Worm (Caenorhabditis elegans) whole organism, L2 larva: ENCODE data around the gene sre-13.

Source experiments
- C34F6.9 ChIP-seq: fragments of 150-350 bp; optimal IDR thresholded peaks from 2 replicates; lab custom pipeline; 2014; ENCODE audit warnings: missing biosample characterization, missing genetic modification characterization
- F13H6.1 ChIP-seq: sonication (generic microtip); optimal IDR thresholded peaks from 2 replicates; lab custom pipeline; 2016; ENCODE audit warnings: missing genetic modification characterization, missing compliant biosample characterization
- ZK546.5 ChIP-seq: sonication (generic microtip); optimal IDR thresholded peaks from 2 replicates; lab custom pipeline; 2017; ENCODE audit warnings: missing biosample characterization, missing genetic modification characterization
- alr-1 ChIP-seq: fragments of 150-350 bp; optimal IDR thresholded peaks from 2 replicates; lab custom pipeline; 2014; ENCODE audit warnings: missing biosample characterization, missing genetic modification characterization
- aly-2 ChIP-seq: fragments of 150-350 bp; optimal IDR thresholded peaks from 2 replicates; lab custom pipeline; 2014; ENCODE audit warnings: missing biosample characterization, missing genetic modification characterization
- ama-1 ChIP-seq: fragments of 150-350 bp; optimal IDR thresholded peaks from 2 replicates; lab custom pipeline; 2018; ENCODE audit warnings: inconsistent platforms
- blmp-1 ChIP-seq: sonication (generic microtip); optimal IDR thresholded peaks from 2 replicates; lab custom pipeline; 2017; ENCODE audit warnings: missing genetic modification characterization, mild to moderate bottlenecking, missing compliant biosample characterization, antibody characterized with exemption, moderate library complexity; ENCODE audit not compliant: insufficient read depth
- ceh-82 ChIP-seq: fragments of 150-350 bp; optimal IDR thresholded peaks from 2 replicates; lab custom pipeline; 2014; ENCODE audit warnings: missing biosample characterization, missing genetic modification characterization
- crh-2 ChIP-seq: sonication (generic microtip); optimal IDR thresholded peaks from 2 replicates; lab custom pipeline; 2017; ENCODE audit warnings: missing biosample characterization, missing genetic modification characterization
- dmd-4 ChIP-seq: sonication (generic microtip); optimal IDR thresholded peaks from 2 replicates; lab custom pipeline; 2017; ENCODE audit warnings: missing biosample characterization, missing genetic modification characterization
- egl-27 ChIP-seq: sonication (generic microtip); optimal IDR thresholded peaks from 3 replicates; lab custom pipeline; 2017; ENCODE audit warnings: missing biosample characterization, missing genetic modification reagents, missing genetic modification characterization
- elt-1 ChIP-seq: fragments of 150-350 bp; optimal IDR thresholded peaks from 2 replicates; lab custom pipeline; 2014; ENCODE audit warnings: missing biosample characterization, missing genetic modification characterization
- elt-3 ChIP-seq: sonication (generic microtip); optimal IDR thresholded peaks from 2 replicates; lab custom pipeline; 2017; ENCODE audit warnings: missing biosample characterization, missing genetic modification characterization
- fos-1 ChIP-seq: fragments of 150-350 bp; optimal IDR thresholded peaks from 2 replicates; lab custom pipeline; 2014; ENCODE audit warnings: missing biosample characterization, missing genetic modification characterization
- gmeb-1 ChIP-seq: fragments of 150-350 bp; optimal IDR thresholded peaks from 2 replicates; lab custom pipeline; 2014; ENCODE audit warnings: missing biosample characterization, missing genetic modification characterization
- lsy-2 ChIP-seq, 2 experiments: fragments of 150-350 bp in 1 of 2; sonication (generic microtip) in 1 of 2; optimal IDR thresholded peaks; 2 replicates each; lab custom pipeline; 2014 to 2017; ENCODE audit warnings: missing biosample characterization in 2 of 2, missing genetic modification characterization in 2 of 2
- mab-5 ChIP-seq: fragments of 150-350 bp; optimal IDR thresholded peaks from 2 replicates; lab custom pipeline; 2014; ENCODE audit warnings: missing biosample characterization, missing genetic modification characterization
- mbf-1 ChIP-seq: sonication (generic microtip); optimal IDR thresholded peaks from 2 replicates; lab custom pipeline; 2017; ENCODE audit warnings: missing biosample characterization, missing genetic modification characterization
- mdl-1 ChIP-seq, 2 experiments: fragments of 150-350 bp in 1 of 2; sonication (generic microtip) in 1 of 2; optimal IDR thresholded peaks; 2 replicates each; lab custom pipeline; 2017; ENCODE audit warnings: missing biosample characterization in 2 of 2, missing genetic modification characterization in 2 of 2
- nhr-10 ChIP-seq: sonication (generic microtip); optimal IDR thresholded peaks from 2 replicates; lab custom pipeline; 2017; ENCODE audit warnings: missing biosample characterization, missing genetic modification characterization
- nhr-11 ChIP-seq: fragments of 150-350 bp; optimal IDR thresholded peaks from 2 replicates; lab custom pipeline; 2014; ENCODE audit warnings: missing biosample characterization, missing genetic modification characterization
- nhr-12 ChIP-seq: fragments of 150-350 bp; optimal IDR thresholded peaks from 2 replicates; lab custom pipeline; 2014; ENCODE audit warnings: missing biosample characterization, missing genetic modification characterization
- nhr-21 ChIP-seq: fragments of 150-350 bp; optimal IDR thresholded peaks from 2 replicates; lab custom pipeline; 2014; ENCODE audit warnings: missing biosample characterization, missing genetic modification characterization
- nhr-25 ChIP-seq: fragments of 150-350 bp; sonication (generic microtip); optimal IDR thresholded peaks from 3 replicates; lab custom pipeline; 2014; ENCODE audit warnings: missing biosample characterization, missing genetic modification characterization
- nhr-6 ChIP-seq: fragments of 150-350 bp; optimal IDR thresholded peaks from 2 replicates; lab custom pipeline; 2014; ENCODE audit warnings: missing biosample characterization, missing genetic modification characterization
- nhr-77 ChIP-seq: fragments of 150-350 bp; optimal IDR thresholded peaks from 2 replicates; lab custom pipeline; 2014; ENCODE audit warnings: missing biosample characterization, missing genetic modification characterization
- skn-1 ChIP-seq: sonication (generic microtip); optimal IDR thresholded peaks from 2 replicates; lab custom pipeline; 2017; ENCODE audit warnings: missing biosample characterization, missing genetic modification characterization
- sma-3 ChIP-seq: sonication (generic microtip); optimal IDR thresholded peaks from 2 replicates; lab custom pipeline; 2016; ENCODE audit warnings: missing genetic modification reagents, missing genetic modification characterization, missing compliant biosample characterization
- sma-9 ChIP-seq, 2 experiments: fragments of 150-350 bp in 1 of 2; sonication (generic microtip) in 1 of 2; optimal IDR thresholded peaks; 2 replicates each; lab custom pipeline; 2014 to 2016; ENCODE audit warnings: missing genetic modification characterization in 2 of 2, mild to moderate bottlenecking in 1 of 2, missing biosample characterization in 1 of 2, missing compliant biosample characterization in 1 of 2, missing genetic modification reagents in 1 of 2, moderate library complexity in 1 of 2
- unc-55 ChIP-seq: fragments of 150-350 bp; sonication (generic microtip); optimal IDR thresholded peaks from 3 replicates; lab custom pipeline; 2014; ENCODE audit warnings: missing biosample characterization, missing genetic modification reagents, missing genetic modification characterization
- unc-62 ChIP-seq: fragments of 150-350 bp; optimal IDR thresholded peaks from 2 replicates; lab custom pipeline; 2014; ENCODE audit warnings: missing biosample characterization, missing genetic modification reagents, missing genetic modification characterization
- zag-1 ChIP-seq: fragments of 150-350 bp; optimal IDR thresholded peaks from 2 replicates; lab custom pipeline; 2014; ENCODE audit warnings: missing biosample characterization, missing genetic modification characterization
- ztf-1 ChIP-seq: fragments of 200-800 bp; sonication (Bioruptor generic); conservative IDR thresholded peaks from 2 replicates; pipeline ENCODE4 v1.3.6; 2022; ENCODE audit warnings: missing genetic modification characterization, missing compliant biosample characterization
- ztf-4 ChIP-seq: fragments of 150-350 bp; optimal IDR thresholded peaks from 2 replicates; lab custom pipeline; 2014; ENCODE audit warnings: missing biosample characterization, missing genetic modification characterization

The sre-13 gene

DNA sequence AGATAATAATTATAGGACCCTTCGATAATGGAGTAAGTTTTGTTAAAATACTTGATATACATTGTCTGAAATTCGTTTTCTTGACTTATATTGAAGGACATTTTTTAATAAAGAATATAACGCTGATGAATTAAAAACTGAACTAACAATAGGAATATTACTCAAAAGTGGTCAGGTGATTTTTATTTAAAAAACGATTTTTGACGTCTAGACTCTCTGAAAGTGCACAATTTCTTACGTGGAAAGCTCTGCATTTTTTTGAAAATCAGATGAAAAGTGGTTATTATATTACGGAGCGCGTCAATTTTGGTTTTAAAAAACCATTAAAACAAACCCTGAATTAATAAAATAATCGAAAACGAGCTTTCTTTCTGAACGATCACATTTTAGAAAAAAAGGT is at the start of gene sre-13:
Gene sre-13 (minus strand): TSS at position 101 of the 400 bp plus-strand sequence.
- TF ChIP-seq aly-2 (tag; lab: Kevin White, UChicago), result no peak
- no peak for TF ChIP-seq nhr-25 (tag; lab: Kevin White, UChicago)
- no peak for TF ChIP-seq C34F6.9 (tag; lab: Kevin White, UChicago)
- no peak for TF ChIP-seq elt-3 (tag; lab: Kevin White, UChicago)
- no peak for TF ChIP-seq ama-1
- TF ChIP-seq sma-9 (GFP tag; optimal IDR thresholded peaks at IDR 0.05; lab: Kevin White, UChicago), result no peak
- no peak for TF ChIP-seq sma-9 (tag; optimal IDR thresholded peaks at IDR 0.05; lab: Kevin White, UChicago)
- no peak for TF ChIP-seq blmp-1 (tag; lab: Kevin White, UChicago)
- TF ChIP-seq crh-2 (tag; lab: Kevin White, UChicago), result no peak
- no peak for TF ChIP-seq mbf-1 (tag; lab: Kevin White, UChicago)
- TF ChIP-seq unc-62 (GFP tag; lab: Kevin White, UChicago), result no peak
- TF ChIP-seq ztf-1 (GFP tag; lab: Robert Waterston, UW), result no peak
- TF ChIP-seq zag-1 (tag; lab: Kevin White, UChicago), result no peak
- TF ChIP-seq mdl-1 (tag; optimal IDR thresholded peaks at IDR 0.05; lab: Kevin White, UChicago), result no peak
- no peak for TF ChIP-seq sma-3 (GFP tag; lab: Kevin White, UChicago)
- no peak for TF ChIP-seq lsy-2 (tag; optimal IDR thresholded peaks at IDR 0.05; lab: Kevin White, UChicago)
- no peak for TF ChIP-seq nhr-6 (tag; lab: Kevin White, UChicago)
- no peak for TF ChIP-seq unc-55 (GFP tag; lab: Kevin White, UChicago)
- no peak for TF ChIP-seq nhr-11
- no peak for TF ChIP-seq nhr-21 (tag; lab: Kevin White, UChicago)
- TF ChIP-seq, all 48 proteins: peak for 0

DNA sequence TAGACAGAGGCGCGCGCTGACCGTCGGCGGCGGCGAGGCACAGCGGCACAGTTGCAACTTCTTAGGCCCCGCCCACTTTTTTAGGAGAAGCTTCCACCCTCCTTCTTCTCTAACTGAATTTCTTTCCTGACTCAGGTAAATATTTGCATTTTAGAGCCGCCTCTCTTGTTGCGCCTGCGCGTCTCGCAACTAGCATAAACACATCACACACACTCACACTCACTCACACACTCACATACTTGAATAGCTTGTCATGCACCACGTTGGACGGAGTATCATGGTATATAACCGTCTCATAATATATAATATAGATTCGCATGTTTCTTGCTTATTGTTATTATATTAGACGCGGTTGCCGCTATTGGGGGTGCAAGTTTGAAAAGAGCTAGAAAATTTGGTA is 47.7 kb upstream of the sre-13 start, which contains the start of gene unc-52:
Gene unc-52 (minus strand): TSS at position 80 of the 400 bp plus-strand sequence.
- TF ChIP-seq F13H6.1 (tag; lab: Kevin White, UChicago), result peak; percentile 34
- no peak for TF ChIP-seq nhr-10 (tag; lab: Kevin White, UChicago)

DNA sequence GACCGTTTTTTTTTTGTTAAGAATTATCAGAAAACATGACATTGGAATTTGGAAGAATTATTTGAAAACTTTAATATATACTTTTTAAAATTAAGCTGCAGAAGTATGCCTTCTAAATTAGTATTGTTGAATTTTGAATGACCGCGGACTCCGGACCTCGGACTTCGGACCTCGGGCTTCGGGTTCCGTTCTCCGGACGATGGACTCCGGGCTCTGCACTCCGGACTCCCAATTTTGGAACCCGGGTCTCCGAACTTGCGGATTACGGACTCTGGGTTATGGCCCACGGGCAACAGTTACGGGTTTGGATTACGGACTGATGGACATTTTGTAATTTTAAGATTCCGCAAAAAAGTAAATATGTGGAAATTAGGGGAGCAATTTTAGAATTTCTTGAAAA is 47.0 kb upstream of the sre-13 start:
- TF ChIP-seq alr-1 (tag; lab: Kevin White, UChicago) (no peak), ceh-82 (tag; lab: Kevin White, UChicago) (no peak), fos-1 (tag; lab: Kevin White, UChicago) (no peak), blmp-1 (tag; lab: Kevin White, UChicago) (no peak), crh-2 (tag; lab: Kevin White, UChicago) (no peak), F13H6.1 (tag; lab: Kevin White, UChicago) (no peak), ztf-4 (tag; lab: Kevin White, UChicago) (no peak), elt-3 (tag; lab: Kevin White, UChicago) (no peak), ztf-1 (GFP tag; lab: Robert Waterston, UW) (no peak), egl-27 (tag; lab: Kevin White, UChicago) (no peak), zag-1 (tag; lab: Kevin White, UChicago) (no peak), nhr-77 (no peak), sma-9 (GFP tag; optimal IDR thresholded peaks at IDR 0.05; lab: Kevin White, UChicago) (no peak), sma-9 (tag; optimal IDR thresholded peaks at IDR 0.05; lab: Kevin White, UChicago) (no peak), nhr-10 (tag; lab: Kevin White, UChicago) (no peak), nhr-12 (no peak), unc-55 (GFP tag; lab: Kevin White, UChicago) (no peak)

DNA sequence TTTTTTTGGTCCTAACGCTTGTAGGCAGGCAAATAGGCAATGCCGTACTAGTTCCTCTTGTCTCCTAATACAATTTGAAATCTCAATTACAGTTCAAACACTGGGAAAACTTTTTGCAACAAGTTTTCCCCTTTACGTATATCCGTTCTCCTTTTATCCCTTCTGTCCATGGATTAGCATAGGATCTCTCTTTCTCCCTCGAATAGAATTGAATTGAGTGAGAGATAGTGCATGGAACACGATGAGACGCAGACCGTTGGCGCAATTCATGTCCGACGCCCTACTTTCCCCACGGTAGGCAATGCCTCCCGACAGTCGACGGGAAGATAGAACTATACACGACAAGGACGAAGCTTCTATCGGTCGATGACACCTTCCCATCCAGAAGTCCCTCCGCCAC is 41.5 kb upstream of the sre-13 start, which contains the start of gene hhat-1:
Gene hhat-1 (plus strand): TSS at position 301 of the 400 bp plus-strand sequence.
- TF ChIP-seq ZK546.5 (tag; lab: Kevin White, UChicago) (no peak), ceh-82 (tag; lab: Kevin White, UChicago) (no peak), mbf-1 (tag; lab: Kevin White, UChicago) (no peak), elt-1 (tag; lab: Kevin White, UChicago) (no peak), gmeb-1 (tag; lab: Kevin White, UChicago) (no peak), skn-1 (tag; lab: Kevin White, UChicago) (no peak), fos-1 (tag; lab: Kevin White, UChicago) (no peak), elt-3 (tag; lab: Kevin White, UChicago) (no peak), alr-1 (tag; lab: Kevin White, UChicago) (no peak), dmd-4 (tag; lab: Kevin White, UChicago) (no peak), nhr-11 (no peak), mdl-1 (tag; optimal IDR thresholded peaks at IDR 0.05; lab: Kevin White, UChicago) (no peak), crh-2 (tag; lab: Kevin White, UChicago) (no peak), sma-9 (GFP tag; optimal IDR thresholded peaks at IDR 0.05; lab: Kevin White, UChicago) (no peak), sma-9 (tag; optimal IDR thresholded peaks at IDR 0.05; lab: Kevin White, UChicago) (no peak), egl-27 (tag; lab: Kevin White, UChicago) (no peak), mab-5 (tag; lab: Kevin White, UChicago) (no peak), nhr-25 (tag; lab: Kevin White, UChicago) (no peak)
